Fruit fly (Drosophila melanogaster) whole organism, embryonic: Measurements from ENCODE around the gene CG9662.
A peak's percentile ranks its signal among the peaks of the same experiment; 100 is the strongest.

Experiments
- Atf3 ChIP-seq: fragments of 200-800 bp; sonication (Bioruptor generic); optimal IDR thresholded peaks from 3 replicates; lab custom pipeline; 2016; ENCODE audit warnings: missing biosample characterization, missing genetic modification characterization
- CG10274 ChIP-seq: fragments of 200-800 bp; sonication (Bioruptor generic); optimal IDR thresholded peaks from 3 replicates; lab custom pipeline; 2017; ENCODE audit warnings: missing biosample characterization, mild to moderate bottlenecking, missing genetic modification characterization
- CG10321 ChIP-seq: fragments of 200-800 bp; sonication (Bioruptor generic); IDR thresholded peaks from 2 replicates; pipeline ENCODE4 v1.3.6; 2022; ENCODE audit warnings: missing biosample characterization, missing genetic modification characterization
- CG10431 ChIP-seq: fragments of 200-800 bp; sonication (Bioruptor generic); optimal IDR thresholded peaks from 3 replicates; lab custom pipeline; 2018; ENCODE audit warnings: missing biosample characterization, mild to moderate bottlenecking, missing genetic modification characterization
- CG12071 ChIP-seq: fragments of 200-800 bp; sonication (Bioruptor generic); optimal IDR thresholded peaks from 3 replicates; lab custom pipeline; 2018; ENCODE audit warnings: missing biosample characterization, mild to moderate bottlenecking, missing genetic modification characterization
- CG14965 ChIP-seq: fragments of 200-800 bp; sonication (Bioruptor generic); optimal IDR thresholded peaks from 2 replicates; lab custom pipeline; 2016; ENCODE audit warnings: missing biosample characterization, missing genetic modification characterization, borderline replicate concordance
- CG15011 ChIP-seq: fragments of 200-800 bp; sonication (Bioruptor generic); optimal IDR thresholded peaks from 3 replicates; lab custom pipeline; 2018; ENCODE audit warnings: missing biosample characterization, mild to moderate bottlenecking, missing genetic modification characterization
- CG15601 ChIP-seq: fragments of 200-800 bp; sonication (Bioruptor generic); optimal IDR thresholded peaks from 3 replicates; lab custom pipeline; 2019; ENCODE audit warnings: missing biosample characterization, mild to moderate bottlenecking, missing genetic modification characterization, moderate library complexity
- CG17385 ChIP-seq: fragments of 200-800 bp; sonication (Bioruptor generic); optimal IDR thresholded peaks from 3 replicates; lab custom pipeline; 2018; ENCODE audit warnings: missing biosample characterization, mild to moderate bottlenecking, missing genetic modification characterization
- CG17568 ChIP-seq: fragments of 200-800 bp; sonication (Bioruptor generic); optimal IDR thresholded peaks from 2 replicates; lab custom pipeline; 2018; ENCODE audit warnings: missing biosample characterization, mild to moderate bottlenecking, missing genetic modification characterization, moderate library complexity
- CG2889 ChIP-seq: fragments of 200-800 bp; sonication (Bioruptor generic); IDR thresholded peaks from 3 replicates; pipeline ENCODE4 v1.3.6; 2022; ENCODE audit warnings: missing biosample characterization, missing genetic modification characterization
- CG33213 ChIP-seq: fragments of 200-800 bp; sonication (Bioruptor generic); optimal IDR thresholded peaks from 3 replicates; lab custom pipeline; 2016; ENCODE audit warnings: missing biosample characterization, missing genetic modification characterization
- CG42726 ChIP-seq: fragments of 200-800 bp; sonication (Bioruptor generic); IDR thresholded peaks from 2 replicates; pipeline ENCODE4 v1.3.6; 2022; ENCODE audit warnings: missing biosample characterization, missing genetic modification characterization; ENCODE audit not compliant: partially characterized antibody
- CG4404 ChIP-seq: fragments of 200-800 bp; sonication (Bioruptor generic); IDR thresholded peaks from 2 replicates; pipeline ENCODE4 v1.3.6; 2022; ENCODE audit warnings: missing biosample characterization, missing genetic modification characterization
- CG5180 ChIP-seq: fragments of 200-800 bp; sonication (Bioruptor generic); optimal IDR thresholded peaks from 3 replicates; lab custom pipeline; 2017; ENCODE audit warnings: missing biosample characterization, missing genetic modification characterization, mild to moderate bottlenecking, moderate library complexity, missing genetic modification reagents
- CG6765 ChIP-seq: fragments of 200-800 bp; sonication (Bioruptor generic); optimal IDR thresholded peaks from 3 replicates; lab custom pipeline; 2017; ENCODE audit warnings: missing biosample characterization, mild to moderate bottlenecking, missing genetic modification characterization
- CG7372 ChIP-seq: fragments of 200-800 bp; sonication (Bioruptor generic); IDR thresholded peaks from 2 replicates; pipeline ENCODE4 v1.3.6; 2022; ENCODE audit warnings: missing biosample characterization, missing genetic modification characterization
- CG7987 ChIP-seq: fragments of 200-800 bp; sonication (Bioruptor generic); optimal IDR thresholded peaks from 2 replicates; lab custom pipeline; 2018; ENCODE audit warnings: missing biosample characterization, mild to moderate bottlenecking, missing genetic modification characterization, moderate library complexity
- CG8281 ChIP-seq: fragments of 200-800 bp; sonication (Bioruptor generic); optimal IDR thresholded peaks from 2 replicates; lab custom pipeline; 2018; ENCODE audit warnings: missing biosample characterization, mild to moderate bottlenecking, missing genetic modification characterization, moderate library complexity
- CG9817 ChIP-seq: fragments of 200-800 bp; sonication (Bioruptor generic); optimal IDR thresholded peaks from 2 replicates; lab custom pipeline; 2018; ENCODE audit warnings: missing biosample characterization, mild to moderate bottlenecking, missing genetic modification characterization, moderate library complexity
- Dfd ChIP-seq, 2 experiments: fragments of >200 bp; optimal IDR thresholded peaks; 2 replicates each; lab custom pipeline; 2017; ENCODE audit warnings: missing biosample characterization in 2 of 2, missing genetic modification characterization in 2 of 2
- H2.0 ChIP-seq: fragments of 200-800 bp; sonication (Bioruptor generic); IDR thresholded peaks from 2 replicates; pipeline ENCODE4 v1.3.6; 2022; ENCODE audit warnings: missing biosample characterization, missing genetic modification characterization
- HLH4C ChIP-seq: fragments of 200-800 bp; sonication (Bioruptor generic); IDR thresholded peaks from 3 replicates; pipeline ENCODE4 v1.3.6; 2022; ENCODE audit warnings: missing biosample characterization, missing genetic modification characterization; ENCODE audit not compliant: partially characterized antibody
- Hr3 ChIP-seq: fragments of 200-800 bp; sonication (Bioruptor generic); optimal IDR thresholded peaks from 3 replicates; lab custom pipeline; 2016; ENCODE audit warnings: missing biosample characterization, missing genetic modification characterization
- Hsf ChIP-seq: fragments of 200-800 bp; sonication (Bioruptor generic); optimal IDR thresholded peaks from 3 replicates; lab custom pipeline; 2016; ENCODE audit warnings: missing biosample characterization, missing genetic modification characterization
- Jarid2 ChIP-seq: fragments of 200-800 bp; sonication (Bioruptor generic); optimal IDR thresholded peaks from 3 replicates; lab custom pipeline; 2017; ENCODE audit warnings: mild to moderate bottlenecking, missing biosample characterization, missing genetic modification reagents, missing genetic modification characterization
- MESR4 ChIP-seq: fragments of 200-800 bp; sonication (Bioruptor generic); optimal IDR thresholded peaks from 2 replicates; lab custom pipeline; 2018; ENCODE audit warnings: missing biosample characterization, mild to moderate bottlenecking, missing genetic modification characterization, moderate library complexity
- Pdp1 ChIP-seq, 2 experiments: fragments of 200-800 bp; sonication (Bioruptor generic); optimal IDR thresholded peaks; 3 replicates each; lab custom pipeline; 2016; ENCODE audit warnings: missing biosample characterization in 2 of 2, missing genetic modification characterization in 2 of 2, mild to moderate bottlenecking in 1 of 2, moderate library complexity in 1 of 2
- Ravus ChIP-seq: fragments of 200-800 bp; sonication (Bioruptor generic); IDR thresholded peaks from 2 replicates; pipeline ENCODE4 v1.3.6; 2022; ENCODE audit warnings: missing biosample characterization, missing genetic modification characterization
- amos ChIP-seq: fragments of 200-800 bp; sonication (Bioruptor generic); IDR thresholded peaks from 2 replicates; pipeline ENCODE4 v1.3.6; 2022; ENCODE audit warnings: missing biosample characterization, missing genetic modification characterization; ENCODE audit not compliant: partially characterized antibody
- bbx ChIP-seq: fragments of 200-800 bp; sonication (Bioruptor generic); IDR thresholded peaks from 2 replicates; pipeline ENCODE4 v1.3.6; 2022; ENCODE audit warnings: missing biosample characterization, missing genetic modification characterization; ENCODE audit not compliant: partially characterized antibody
- crc ChIP-seq: fragments of 200-800 bp; sonication (Bioruptor generic); optimal IDR thresholded peaks from 2 replicates; lab custom pipeline; 2016; ENCODE audit warnings: missing biosample characterization, missing genetic modification characterization
- ems ChIP-seq: fragments of 200-800 bp; sonication (Bioruptor generic); optimal IDR thresholded peaks from 3 replicates; lab custom pipeline; 2016; ENCODE audit warnings: missing biosample characterization, missing genetic modification characterization
- gt ChIP-seq: fragments of 200-800 bp; sonication (Bioruptor generic); IDR thresholded peaks from 2 replicates; pipeline ENCODE4 v1.3.6; 2022; ENCODE audit warnings: missing biosample characterization, missing genetic modification characterization
- hbn ChIP-seq: fragments of 200-800 bp; sonication (Bioruptor generic); IDR thresholded peaks from 2 replicates; pipeline ENCODE4 v1.3.6; 2022; ENCODE audit warnings: missing biosample characterization, missing genetic modification characterization; ENCODE audit not compliant: partially characterized antibody
- hkb ChIP-seq, 2 experiments: fragments of 200-800 bp in 1 of 2; fragments of >200 bp in 1 of 2; sonication (Bioruptor generic) in 1 of 2; IDR thresholded peaks in 1 of 2; optimal IDR thresholded peaks in 1 of 2; 2 replicates each; pipeline versions ENCODE4 v1.3.6 to Lab custom; 2017 to 2022; ENCODE audit warnings: missing biosample characterization in 1 of 2, missing genetic modification characterization in 1 of 2
- jing ChIP-seq: fragments of 200-800 bp; sonication (Bioruptor generic); optimal IDR thresholded peaks from 2 replicates; lab custom pipeline; 2018; ENCODE audit warnings: missing biosample characterization, mild to moderate bottlenecking, missing genetic modification characterization
- lab ChIP-seq: fragments of 200-800 bp; sonication (Bioruptor generic); optimal IDR thresholded peaks from 3 replicates; lab custom pipeline; 2017; ENCODE audit warnings: missing biosample characterization, missing genetic modification characterization, mild to moderate bottlenecking, moderate library complexity, missing genetic modification reagents
- lola ChIP-seq, 3 experiments: fragments of >200 bp in 2 of 3; fragments of 200-800 bp in 1 of 3; sonication (Bioruptor generic) in 1 of 3; optimal IDR thresholded peaks; 2 replicates each; lab custom pipeline; 2017 to 2019; ENCODE audit warnings: missing biosample characterization in 3 of 3, missing genetic modification characterization in 3 of 3, mild to moderate bottlenecking in 1 of 3, moderate library complexity in 1 of 3
- pho ChIP-seq: fragments of 200-800 bp; sonication (Bioruptor generic); optimal IDR thresholded peaks from 2 replicates; lab custom pipeline; 2016; ENCODE audit warnings: missing biosample characterization, missing genetic modification characterization
- phol ChIP-seq: fragments of 200-800 bp; sonication (Bioruptor generic); optimal IDR thresholded peaks from 3 replicates; lab custom pipeline; 2018; ENCODE audit warnings: missing biosample characterization, mild to moderate bottlenecking, missing genetic modification characterization, moderate library complexity
- salm ChIP-seq: fragments of 200-800 bp; sonication (Bioruptor generic); optimal IDR thresholded peaks from 2 replicates; lab custom pipeline; 2018; ENCODE audit warnings: missing biosample characterization, mild to moderate bottlenecking, missing genetic modification characterization
- sens ChIP-seq: fragments of 200-800 bp; sonication (Bioruptor generic); peaks from one replicate; lab custom pipeline; 2016; ENCODE audit warnings: missing biosample characterization, missing genetic modification characterization
- slbo ChIP-seq: fragments of 200-800 bp; sonication (Bioruptor generic); IDR thresholded peaks from 2 replicates; pipeline ENCODE4 v1.3.6; 2022; ENCODE audit warnings: missing biosample characterization, missing genetic modification characterization
- sqz ChIP-seq: fragments of 200-800 bp; sonication (Bioruptor generic); optimal IDR thresholded peaks from 3 replicates; lab custom pipeline; 2018; ENCODE audit warnings: missing biosample characterization, mild to moderate bottlenecking, missing genetic modification characterization
- unc-4 ChIP-seq: fragments of 200-800 bp; sonication (Bioruptor generic); IDR thresholded peaks from 2 replicates; pipeline ENCODE4 v1.3.6; 2022; ENCODE audit warnings: missing biosample characterization, missing genetic modification characterization; ENCODE audit not compliant: partially characterized antibody
- wek ChIP-seq: fragments of 200-800 bp; sonication (Bioruptor generic); optimal IDR thresholded peaks from 3 replicates; lab custom pipeline; 2018; ENCODE audit warnings: missing biosample characterization, mild to moderate bottlenecking, missing genetic modification characterization, moderate library complexity

Gene CG9662

dm6 chr2L:3354642-3355380 is 21.7 kb downstream of the CG9662 start, which contains the start of gene E23 (continued):
- peak; percentile 99 for TF ChIP-seq CG15601 (tag; lab: Kevin White, UChicago)
- TF ChIP-seq ems (GFP tag; lab: Kevin White, UChicago) = peak; percentile 95
- peak; percentile 99 for TF ChIP-seq sens (GFP tag; lab: Kevin White, UChicago)
- no peak for TF ChIP-seq Dfd (GFP tag; optimal IDR thresholded peaks at IDR 0.05; lab: Kevin White, UChicago)
- peak; percentile 99 for TF ChIP-seq phol
- peak; percentile 58 for TF ChIP-seq CG42726 (GFP tag; lab: Robert Waterston, UW)
- TF ChIP-seq gt (GFP tag; lab: Robert Waterston, UW) = peak; percentile 91
- TF ChIP-seq Ravus (GFP tag; lab: Robert Waterston, UW) = peak; percentile 93
- TF ChIP-seq HLH4C (GFP tag; lab: Robert Waterston, UW) = no peak
- peak; percentile 82 for TF ChIP-seq crc (GFP tag; lab: Kevin White, UChicago)
- TF ChIP-seq CG10431 (GFP tag; lab: Kevin White, UChicago) = peak; percentile 97
- TF ChIP-seq CG7987 (GFP tag; lab: Kevin White, UChicago) = peak; percentile 97
- peak; percentile 58; the same call in 1 of the 2 replicates for TF ChIP-seq amos (GFP tag; lab: Robert Waterston, UW)
- TF ChIP-seq salm (tag; lab: Kevin White, UChicago) = peak; percentile 98
- peak; percentile 97 for TF ChIP-seq CG15011 (GFP tag; lab: Kevin White, UChicago)
- peak; percentile 68 for TF ChIP-seq MESR4 (GFP tag; lab: Kevin White, UChicago)
- TF ChIP-seq CG10321 (GFP tag; lab: Robert Waterston, UW) = peak; percentile 82; the same call in 1 of the 2 replicates
- peak; percentile 98 for TF ChIP-seq slbo (GFP tag; lab: Robert Waterston, UW)
- TF ChIP-seq Atf3 (GFP tag; lab: Kevin White, UChicago) = peak; percentile 93
- TF ChIP-seq lab (GFP tag; lab: Kevin White, UChicago) = peak; percentile 98
- TF ChIP-seq CG7372 (GFP tag; lab: Robert Waterston, UW) = peak; percentile 98
- TF ChIP-seq wek (GFP tag; lab: Kevin White, UChicago) = peak; percentile 80
- TF ChIP-seq Jarid2 (GFP tag; lab: Kevin White, UChicago) = peak; percentile 97
- peak; percentile 92 for TF ChIP-seq CG8281 (tag; lab: Kevin White, UChicago)
- peak; percentile 95 for TF ChIP-seq CG2889 (GFP tag; lab: Robert Waterston, UW)
- TF ChIP-seq Pdp1 (GFP tag; optimal IDR thresholded peaks at IDR 0.05; lab: Kevin White, UChicago) = peak; percentile 93 to 96
- TF ChIP-seq CG6765 (GFP tag; lab: Kevin White, UChicago) = peak; percentile 96
- peak; percentile 98 for TF ChIP-seq CG17385 (GFP tag; lab: Kevin White, UChicago)
- TF ChIP-seq hbn (GFP tag; lab: Robert Waterston, UW) = no peak
- peak; percentile 91 for TF ChIP-seq CG33213 (GFP tag; lab: Kevin White, UChicago)
- TF ChIP-seq CG14965 (GFP tag; lab: Kevin White, UChicago) = peak; percentile 20
- TF ChIP-seq lola (GFP tag; optimal IDR thresholded peaks at IDR 0.05; lab: Kevin White, UChicago) = peak in 1 of 3 experiments; percentile 100
- peak; percentile 97 for TF ChIP-seq sqz (GFP tag; lab: Kevin White, UChicago)
- peak; percentile 94 for TF ChIP-seq CG4404 (GFP tag; lab: Robert Waterston, UW)
- TF ChIP-seq Hr3 = peak; percentile 99
- TF ChIP-seq Hsf (GFP tag; lab: Kevin White, UChicago) = peak; percentile 98
- no peak for TF ChIP-seq hkb (optimal IDR thresholded peaks at IDR 0.05; lab: Kevin White, UChicago)
- TF ChIP-seq hkb (GFP tag; IDR thresholded peaks at IDR 0.05; lab: Robert Waterston, UW) = peak; percentile 99
- TF ChIP-seq CG12071 (GFP tag; lab: Kevin White, UChicago) = peak; percentile 94
- TF ChIP-seq H2.0 = peak; percentile 97
- peak; percentile 40; the same call in 1 of the 2 replicates for TF ChIP-seq unc-4 (GFP tag; lab: Robert Waterston, UW)
- peak; percentile 96 for TF ChIP-seq pho
- peak; percentile 69; the same call in 1 of the 2 replicates for TF ChIP-seq bbx (GFP tag; lab: Robert Waterston, UW)
- peak; percentile 93 for TF ChIP-seq jing (GFP tag; lab: Kevin White, UChicago)
- TF ChIP-seq CG17568 = peak; percentile 98
- peak; percentile 93 for TF ChIP-seq CG5180 (GFP tag; lab: Kevin White, UChicago)
- TF ChIP-seq CG9817 (tag; lab: Kevin White, UChicago) = peak; percentile 97
- peak; percentile 89 for TF ChIP-seq CG10274 (GFP tag; lab: Kevin White, UChicago)
